Fruit fly (Drosophila melanogaster) whole organism, pupa: ENCODE data around the gene JMJD5.

Experiments used
- CG10348 ChIP-seq: fragments of 200-800 bp; sonication (Bioruptor generic); IDR thresholded peaks from 2 replicates; pipeline ENCODE4 v1.3.6; 2022; ENCODE audit warnings: missing biosample characterization, missing genetic modification characterization
- CG12605 ChIP-seq: fragments of 200-800 bp; sonication (Bioruptor generic); IDR thresholded peaks from 2 replicates; pipeline ENCODE4 v1.3.6; 2022; ENCODE audit warnings: missing biosample characterization, missing genetic modification characterization
- CG13204 ChIP-seq: fragments of 200-800 bp; sonication (Bioruptor generic); optimal IDR thresholded peaks from 2 replicates; lab custom pipeline; 2018; ENCODE audit warnings: missing biosample characterization, mild to moderate bottlenecking, missing genetic modification characterization, moderate library complexity
- CG14655 ChIP-seq: fragments of 200-800 bp; sonication (Bioruptor generic); optimal IDR thresholded peaks from 3 replicates; lab custom pipeline; 2017; ENCODE audit warnings: mild to moderate bottlenecking, missing biosample characterization, missing genetic modification reagents, missing genetic modification characterization
- CG15710 ChIP-seq: fragments of 200-800 bp; sonication (Bioruptor generic); optimal IDR thresholded peaks from 2 replicates; lab custom pipeline; 2018; ENCODE audit warnings: missing biosample characterization, mild to moderate bottlenecking, missing genetic modification characterization, moderate library complexity
- CG17806 ChIP-seq: fragments of 200-800 bp; sonication (Bioruptor generic); optimal IDR thresholded peaks from 2 replicates; lab custom pipeline; 2018; ENCODE audit warnings: missing biosample characterization, mild to moderate bottlenecking, missing genetic modification characterization, moderate library complexity
- CG32121 ChIP-seq: fragments of 200-800 bp; sonication (Bioruptor generic); IDR thresholded peaks from 2 replicates; pipeline ENCODE4 v1.3.6; 2022; ENCODE audit warnings: missing biosample characterization, missing genetic modification characterization
- CG34367 ChIP-seq: fragments of 200-800 bp; sonication (Bioruptor generic); optimal IDR thresholded peaks from 2 replicates; lab custom pipeline; 2018; ENCODE audit warnings: missing biosample characterization, mild to moderate bottlenecking, missing genetic modification characterization
- CG4496 ChIP-seq: fragments of 200-800 bp; sonication (Bioruptor generic); IDR thresholded peaks from 3 replicates; pipeline ENCODE4 v1.3.6; 2022; ENCODE audit warnings: missing biosample characterization, missing genetic modification characterization
- CG8159 ChIP-seq: fragments of 200-800 bp; sonication (Bioruptor generic); optimal IDR thresholded peaks from 3 replicates; lab custom pipeline; 2018; ENCODE audit warnings: missing biosample characterization, mild to moderate bottlenecking, missing genetic modification characterization, moderate library complexity
- CG8301 ChIP-seq: fragments of 200-800 bp; sonication (Bioruptor generic); optimal IDR thresholded peaks from 2 replicates; lab custom pipeline; 2018; ENCODE audit warnings: missing biosample characterization, mild to moderate bottlenecking, missing genetic modification characterization
- CG9948 ChIP-seq: fragments of 200-800 bp; sonication (Bioruptor generic); optimal IDR thresholded peaks from 2 replicates; lab custom pipeline; 2018; ENCODE audit warnings: missing biosample characterization, mild to moderate bottlenecking, missing genetic modification characterization, moderate library complexity
- D1 ChIP-seq: fragments of 200-800 bp; sonication (Bioruptor generic); optimal IDR thresholded peaks from 2 replicates; lab custom pipeline; 2018; ENCODE audit warnings: missing biosample characterization, mild to moderate bottlenecking, missing genetic modification characterization, moderate library complexity
- EcR ChIP-seq: fragments of 200-800 bp; sonication (Bioruptor generic); optimal IDR thresholded peaks from 3 replicates; lab custom pipeline; 2019; ENCODE audit warnings: missing biosample characterization, missing genetic modification characterization, mild to moderate bottlenecking, moderate library complexity, missing genetic modification reagents
- Ets98B ChIP-seq: fragments of 200-800 bp; sonication (Bioruptor generic); IDR thresholded peaks from 2 replicates; pipeline ENCODE4 v1.3.6; 2022; ENCODE audit warnings: missing biosample characterization, missing genetic modification characterization
- Pif1A ChIP-seq: fragments of 200-800 bp; sonication (Bioruptor generic); optimal IDR thresholded peaks from 3 replicates; lab custom pipeline; 2016; ENCODE audit warnings: missing biosample characterization, missing genetic modification characterization
- Pif1B ChIP-seq: fragments of 200-800 bp; sonication (Bioruptor generic); optimal IDR thresholded peaks from 3 replicates; lab custom pipeline; 2016; ENCODE audit warnings: missing biosample characterization, missing genetic modification characterization
- Snoo ChIP-seq: fragments of 200-800 bp; sonication (Bioruptor generic); optimal IDR thresholded peaks from 3 replicates; lab custom pipeline; 2017; ENCODE audit warnings: missing biosample characterization, mild to moderate bottlenecking, missing genetic modification characterization, inconsistent platforms
- fd96Ca ChIP-seq: fragments of 200-800 bp; sonication (Bioruptor generic); IDR thresholded peaks from 3 replicates; pipeline ENCODE4 v1.3.6; 2022; ENCODE audit warnings: missing biosample characterization, missing genetic modification characterization
- gl ChIP-seq: fragments of 200-800 bp; sonication (Bioruptor generic); optimal IDR thresholded peaks from 2 replicates; lab custom pipeline; 2018; ENCODE audit warnings: missing biosample characterization, mild to moderate bottlenecking, missing genetic modification characterization
- rn ChIP-seq: fragments of 200-800 bp; sonication (Bioruptor generic); IDR thresholded peaks from 2 replicates; pipeline ENCODE4 v1.3.6; 2022; ENCODE audit warnings: missing biosample characterization, missing genetic modification characterization

The JMJD5 gene

DNA sequence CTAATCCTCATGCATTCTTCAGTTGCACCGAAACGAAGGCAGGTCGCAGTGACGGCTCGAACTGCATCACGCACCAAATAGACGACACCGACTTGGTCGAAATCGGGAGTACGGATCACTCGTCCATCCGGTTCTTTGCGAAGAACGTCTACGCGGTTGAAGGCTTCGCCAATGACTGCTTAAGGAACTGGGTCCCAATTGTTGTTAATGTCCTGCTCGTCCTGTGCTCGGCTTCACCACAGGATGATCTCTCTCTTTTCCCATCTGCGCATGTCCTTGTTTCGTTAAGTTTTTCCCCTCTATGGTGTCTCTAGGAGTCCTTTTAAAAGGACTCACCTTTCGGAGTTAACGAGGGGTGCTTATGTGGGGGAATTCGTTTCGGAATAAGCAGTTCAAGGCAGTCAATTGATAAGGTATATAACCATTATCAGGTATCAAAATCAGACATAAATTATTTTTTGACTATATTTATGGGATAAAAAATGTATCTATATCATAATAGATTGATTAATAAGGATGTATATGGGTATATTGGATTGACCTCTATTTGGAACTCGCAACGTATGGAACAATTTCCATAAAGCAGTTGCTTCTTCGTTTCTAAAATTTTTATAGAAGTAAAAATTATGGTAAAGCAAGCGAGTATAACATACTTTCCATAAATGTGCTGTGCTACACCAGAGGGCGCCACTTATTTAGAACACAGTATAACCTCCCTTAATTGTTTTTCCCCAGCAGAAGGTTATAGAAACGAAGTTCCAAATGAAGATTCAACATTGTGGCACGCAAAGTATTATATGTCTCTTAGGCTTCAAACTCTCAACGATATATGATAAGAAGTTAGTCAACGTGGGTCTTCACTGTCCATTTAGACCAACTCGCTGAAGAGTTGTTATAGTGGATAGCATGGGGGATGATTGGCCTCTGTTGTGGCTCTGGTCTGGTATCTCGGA lies 16.2 kb upstream of the JMJD5 start, which contains the start of gene dpr20:
dpr20 (minus strand) TSS at position 186 of the 953 bp plus-strand sequence.
- peak; percentile 95 for TF ChIP-seq CG12605 (GFP tag; lab: Robert Waterston, UW)
- peak; percentile 76 for TF ChIP-seq Pif1B (GFP tag; lab: Kevin White, UChicago)
- TF ChIP-seq Snoo (tag; lab: Kevin White, UChicago), result peak; percentile 65
- TF ChIP-seq CG15710, result peak; percentile 72
- TF ChIP-seq CG34367 (tag; lab: Kevin White, UChicago), result peak; percentile 60
- TF ChIP-seq CG17806, result peak; percentile 78
- peak; percentile 91 for TF ChIP-seq CG32121 (GFP tag; lab: Robert Waterston, UW)
- peak; percentile 78 for TF ChIP-seq Pif1A (GFP tag; lab: Kevin White, UChicago)
- peak; percentile 81 for TF ChIP-seq CG14655
- no peak for TF ChIP-seq CG13204 (GFP tag; lab: Kevin White, UChicago)
- peak; percentile 81 for TF ChIP-seq CG8159 (tag; lab: Kevin White, UChicago)
- peak; percentile 81 for TF ChIP-seq CG8301 (tag; lab: Kevin White, UChicago)
- peak; percentile 94 for TF ChIP-seq Ets98B (GFP tag; lab: Robert Waterston, UW)
- TF ChIP-seq gl (tag; lab: Kevin White, UChicago), result peak; percentile 59
- TF ChIP-seq rn (GFP tag; lab: Robert Waterston, UW), result peak; percentile 84
- no peak for TF ChIP-seq EcR (GFP tag; lab: Kevin White, UChicago)
- TF ChIP-seq fd96Ca (GFP tag; lab: Robert Waterston, UW), result peak; percentile 94
- peak; percentile 70 for TF ChIP-seq CG10348 (GFP tag; lab: Robert Waterston, UW)
- peak; percentile 96 for TF ChIP-seq CG4496 (GFP tag; lab: Robert Waterston, UW)
- peak; percentile 61 for TF ChIP-seq CG9948 (tag; lab: Kevin White, UChicago)
- TF ChIP-seq D1, result no peak

DNA sequence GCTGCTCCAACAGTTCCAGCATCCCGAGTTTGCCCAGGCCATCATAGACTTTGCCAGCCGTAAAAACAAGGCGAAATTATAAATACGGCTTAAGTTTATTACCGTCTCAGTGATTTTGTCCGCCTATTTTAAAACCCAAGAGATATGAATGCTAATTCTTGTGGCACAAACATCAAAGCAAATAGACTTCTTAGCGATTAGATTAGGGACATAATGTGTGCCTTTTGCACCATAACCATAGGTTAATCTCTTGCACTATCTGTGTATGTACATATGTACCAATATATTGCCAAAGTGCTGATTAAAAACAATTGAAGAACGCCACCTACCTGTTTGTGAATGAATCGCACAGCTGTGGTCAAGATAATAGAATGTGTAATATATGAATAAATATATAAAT lies 11.1 kb upstream of the JMJD5 start:
- TF ChIP-seq rn (GFP tag; lab: Robert Waterston, UW) (no peak), fd96Ca (GFP tag; lab: Robert Waterston, UW) (no peak), CG14655 (no peak), CG17806 (no peak), CG10348 (GFP tag; lab: Robert Waterston, UW) (no peak), Ets98B (GFP tag; lab: Robert Waterston, UW) (no peak), EcR (GFP tag; lab: Kevin White, UChicago) (no peak), Pif1B (GFP tag; lab: Kevin White, UChicago) (no peak), CG9948 (tag; lab: Kevin White, UChicago) (no peak), CG8159 (tag; lab: Kevin White, UChicago) (no peak), CG32121 (GFP tag; lab: Robert Waterston, UW) (no peak), CG13204 (GFP tag; lab: Kevin White, UChicago) (no peak), CG15710 (no peak)

DNA sequence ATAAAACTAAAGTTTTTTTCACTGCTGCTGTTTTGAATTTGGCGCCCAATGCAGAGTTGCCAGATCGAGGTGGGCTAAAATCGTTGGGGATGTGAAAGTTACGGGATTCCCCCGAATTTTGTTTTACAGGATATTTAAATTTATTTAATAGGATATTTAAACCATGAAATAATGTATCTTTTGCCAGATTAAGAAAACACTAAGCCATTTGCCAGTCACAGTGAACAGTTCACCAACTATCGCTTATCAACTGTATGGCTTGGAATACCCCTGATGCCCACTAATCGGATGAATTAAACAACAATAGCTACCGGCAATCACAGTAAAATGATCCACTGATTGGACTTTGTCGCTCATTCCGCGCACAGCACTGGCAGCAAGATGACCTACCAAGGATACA lies 9.9 kb upstream of the JMJD5 start, which contains the start of gene Dci:
Dci (plus strand) TSS at position 286 of the 400 bp plus-strand sequence.
- TF ChIP-seq CG17806 (peak; percentile 41), EcR (GFP tag; lab: Kevin White, UChicago) (no peak), CG9948 (tag; lab: Kevin White, UChicago) (no peak), Pif1B (GFP tag; lab: Kevin White, UChicago) (no peak), Ets98B (GFP tag; lab: Robert Waterston, UW) (no peak), CG12605 (GFP tag; lab: Robert Waterston, UW) (no peak), CG8159 (tag; lab: Kevin White, UChicago) (peak; percentile 43), fd96Ca (GFP tag; lab: Robert Waterston, UW) (peak; percentile 72), CG15710 (peak; percentile 49), Snoo (tag; lab: Kevin White, UChicago) (no peak), CG32121 (GFP tag; lab: Robert Waterston, UW) (peak; percentile 69), CG8301 (tag; lab: Kevin White, UChicago) (no peak), CG4496 (GFP tag; lab: Robert Waterston, UW) (peak; percentile 63; the same call in 1 of the 3 replicates), CG10348 (GFP tag; lab: Robert Waterston, UW) (no peak), rn (GFP tag; lab: Robert Waterston, UW) (no peak), gl (tag; lab: Kevin White, UChicago) (no peak)

DNA sequence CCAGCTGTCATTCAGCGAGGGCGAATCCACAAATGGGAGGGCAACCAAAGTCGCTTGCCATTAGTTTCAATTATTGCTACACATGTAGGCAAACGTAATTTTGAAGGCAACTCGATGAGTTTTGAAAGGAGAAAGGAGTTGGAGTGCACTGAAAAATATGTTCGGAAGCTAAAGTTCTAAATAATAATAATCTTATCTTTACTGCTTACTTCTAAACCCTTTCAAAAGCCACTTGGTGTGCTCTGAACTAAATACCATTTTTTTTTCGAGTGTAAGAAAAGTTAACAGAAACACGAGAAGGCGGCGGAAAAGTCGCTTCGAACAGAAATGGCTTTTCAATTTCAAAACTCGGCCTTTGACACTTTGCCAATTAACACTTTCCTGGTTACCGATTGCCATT lies 2.5 kb upstream of the JMJD5 start, which contains the start of gene Cep290:
Cep290 (plus strand) TSS at position 301 of the 400 bp plus-strand sequence.
- TF ChIP-seq Snoo (tag; lab: Kevin White, UChicago), result no peak
- TF ChIP-seq CG17806, result no peak
- TF ChIP-seq CG14655, result no peak
- no peak for TF ChIP-seq Pif1A (GFP tag; lab: Kevin White, UChicago)
- TF ChIP-seq CG4496 (GFP tag; lab: Robert Waterston, UW), result no peak
- TF ChIP-seq CG15710, result no peak
- TF ChIP-seq CG34367 (tag; lab: Kevin White, UChicago), result no peak
- no peak for TF ChIP-seq rn (GFP tag; lab: Robert Waterston, UW)
- no peak for TF ChIP-seq Pif1B (GFP tag; lab: Kevin White, UChicago)
- TF ChIP-seq CG8301 (tag; lab: Kevin White, UChicago), result no peak
- no peak for TF ChIP-seq CG13204 (GFP tag; lab: Kevin White, UChicago)
- TF ChIP-seq CG9948 (tag; lab: Kevin White, UChicago), result no peak
- TF ChIP-seq CG8159 (tag; lab: Kevin White, UChicago), result no peak
- TF ChIP-seq CG32121 (GFP tag; lab: Robert Waterston, UW), result no peak
- TF ChIP-seq, all 21 proteins: peak for 0
